Fruit fly (Drosophila melanogaster) whole organism, embryonic: ENCODE data around the gene Ttc19.

ENCODE experiments used
- Ada2b ChIP-seq: fragments of 200-800 bp; sonication (Bioruptor generic); IDR thresholded peaks from 2 replicates; pipeline ENCODE4 v1.3.6; 2022; ENCODE audit warnings: missing biosample characterization, missing genetic modification characterization
- Atf-2 ChIP-seq: fragments of 200-800 bp; sonication (Bioruptor generic); optimal IDR thresholded peaks from 2 replicates; lab custom pipeline; 2016; ENCODE audit warnings: missing biosample characterization, missing genetic modification characterization
- Atf6 ChIP-seq: fragments of 200-800 bp; sonication (Bioruptor generic); IDR thresholded peaks from 2 replicates; pipeline ENCODE4 v1.3.6; 2022; ENCODE audit warnings: missing biosample characterization, missing genetic modification characterization
- Bdp1 ChIP-seq: fragments of 200-800 bp; sonication (Bioruptor generic); optimal IDR thresholded peaks from 3 replicates; lab custom pipeline; 2016; ENCODE audit warnings: missing biosample characterization, missing genetic modification characterization
- CG12104 ChIP-seq: fragments of 200-800 bp; sonication (Bioruptor generic); optimal IDR thresholded peaks from 3 replicates; lab custom pipeline; 2016; ENCODE audit warnings: missing biosample characterization, missing genetic modification characterization
- CG13296 ChIP-seq: fragments of 200-800 bp; sonication (Bioruptor generic); optimal IDR thresholded peaks from 3 replicates; lab custom pipeline; 2018; ENCODE audit warnings: missing biosample characterization, mild to moderate bottlenecking, missing genetic modification characterization
- CG14667 ChIP-seq: fragments of 200-800 bp; sonication (Bioruptor generic); IDR thresholded peaks from 2 replicates; pipeline ENCODE4 v1.3.6; 2022; ENCODE audit warnings: missing biosample characterization, missing genetic modification characterization
- CG14860 ChIP-seq: fragments of 200-800 bp; sonication (Bioruptor generic); IDR thresholded peaks from 3 replicates; pipeline ENCODE4 v1.3.6; 2022; ENCODE audit warnings: missing biosample characterization, missing genetic modification characterization; ENCODE audit not compliant: partially characterized antibody
- CG15514 ChIP-seq: fragments of 200-800 bp; sonication (Bioruptor generic); optimal IDR thresholded peaks from 3 replicates; lab custom pipeline; 2017; ENCODE audit warnings: missing biosample characterization, missing genetic modification characterization, mild to moderate bottlenecking, moderate library complexity, missing genetic modification reagents
- CG1647 ChIP-seq: fragments of 200-800 bp; sonication (Bioruptor generic); optimal IDR thresholded peaks from 3 replicates; lab custom pipeline; 2016; ENCODE audit warnings: missing biosample characterization, missing genetic modification characterization
- CG16813 ChIP-seq: fragments of 200-800 bp; sonication (Bioruptor generic); IDR thresholded peaks from 3 replicates; pipeline ENCODE4 v1.3.6; 2022; ENCODE audit warnings: missing biosample characterization, missing genetic modification characterization; ENCODE audit not compliant: partially characterized antibody
- CG17328 ChIP-seq: fragments of 200-800 bp; sonication (Bioruptor generic); IDR thresholded peaks from 2 replicates; pipeline ENCODE4 v1.3.6; 2022; ENCODE audit warnings: missing biosample characterization, missing genetic modification characterization
- CG17912 ChIP-seq: fragments of 200-800 bp; sonication (Bioruptor generic); optimal IDR thresholded peaks from 2 replicates; lab custom pipeline; 2018; ENCODE audit warnings: missing biosample characterization, mild to moderate bottlenecking, missing genetic modification characterization
- CG18476 ChIP-seq: fragments of 200-800 bp; sonication (Bioruptor generic); optimal IDR thresholded peaks from 2 replicates; lab custom pipeline; 2016; ENCODE audit warnings: missing biosample characterization, mild to moderate bottlenecking, missing genetic modification characterization
- CG30020 ChIP-seq: fragments of 200-800 bp; optimal IDR thresholded peaks from 2 replicates; lab custom pipeline; 2019; ENCODE audit warnings: missing biosample characterization, mild to moderate bottlenecking, missing genetic modification characterization, moderate library complexity
- CG30403 ChIP-seq: fragments of 200-800 bp; sonication (Bioruptor generic); optimal IDR thresholded peaks from 3 replicates; lab custom pipeline; 2016; ENCODE audit warnings: missing biosample characterization, missing genetic modification characterization
- CG4328 ChIP-seq: fragments of 200-800 bp; sonication (Bioruptor generic); optimal IDR thresholded peaks from 3 replicates; lab custom pipeline; 2017; ENCODE audit warnings: missing biosample characterization, missing genetic modification reagents, missing genetic modification characterization
- CG6175 ChIP-seq: fragments of 200-800 bp; sonication (Bioruptor generic); IDR thresholded peaks from 3 replicates; pipeline ENCODE4 v1.3.6; 2022; ENCODE audit warnings: missing biosample characterization, missing genetic modification characterization
- CG6689 ChIP-seq: fragments of 200-800 bp; sonication (Bioruptor generic); IDR thresholded peaks from 2 replicates; pipeline ENCODE4 v1.3.6; 2022; ENCODE audit warnings: missing biosample characterization, missing genetic modification characterization
- CG8281 ChIP-seq: fragments of 200-800 bp; sonication (Bioruptor generic); optimal IDR thresholded peaks from 2 replicates; lab custom pipeline; 2018; ENCODE audit warnings: missing biosample characterization, mild to moderate bottlenecking, missing genetic modification characterization, moderate library complexity
- Drgx ChIP-seq: fragments of 200-800 bp; sonication (Bioruptor generic); IDR thresholded peaks from 2 replicates; pipeline ENCODE4 v1.3.6; 2022; ENCODE audit warnings: missing biosample characterization, missing genetic modification characterization
- HLH3B ChIP-seq: fragments of 200-800 bp; sonication (Bioruptor generic); IDR thresholded peaks from 2 replicates; pipeline ENCODE4 v1.3.6; 2022; ENCODE audit warnings: missing biosample characterization, missing genetic modification characterization
- Hsf ChIP-seq: fragments of 200-800 bp; sonication (Bioruptor generic); optimal IDR thresholded peaks from 3 replicates; lab custom pipeline; 2016; ENCODE audit warnings: missing biosample characterization, missing genetic modification characterization
- Mes4 ChIP-seq: fragments of 200-800 bp; sonication (Bioruptor generic); optimal IDR thresholded peaks from 2 replicates; lab custom pipeline; 2016; ENCODE audit warnings: missing biosample characterization, missing genetic modification characterization
- NFAT ChIP-seq: fragments of 200-800 bp; sonication (Bioruptor generic); IDR thresholded peaks from 2 replicates; pipeline ENCODE4 v1.3.6; 2022; ENCODE audit warnings: missing biosample characterization, missing genetic modification characterization
- Opbp ChIP-seq: fragments of 200-800 bp; sonication (Bioruptor generic); IDR thresholded peaks from 3 replicates; pipeline ENCODE4 v1.3.6; 2022; ENCODE audit warnings: missing biosample characterization, missing genetic modification characterization; ENCODE audit not compliant: partially characterized antibody
- Xrp1 ChIP-seq: fragments of 200-800 bp; sonication (Bioruptor generic); IDR thresholded peaks from 2 replicates; pipeline ENCODE4 v1.3.6; 2022; ENCODE audit warnings: missing biosample characterization, missing genetic modification characterization
- aop ChIP-seq: fragments of 200-800 bp; sonication (Bioruptor generic); IDR thresholded peaks from 2 replicates; pipeline ENCODE4 v1.3.6; 2022; ENCODE audit warnings: missing biosample characterization, missing genetic modification characterization
- bbx ChIP-seq: fragments of 200-800 bp; sonication (Bioruptor generic); IDR thresholded peaks from 2 replicates; pipeline ENCODE4 v1.3.6; 2022; ENCODE audit warnings: missing biosample characterization, missing genetic modification characterization; ENCODE audit not compliant: partially characterized antibody
- ci ChIP-seq: fragments of 200-800 bp; sonication (Bioruptor generic); IDR thresholded peaks from 3 replicates; pipeline ENCODE4 v1.3.6; 2022; ENCODE audit warnings: missing biosample characterization, missing genetic modification characterization
- crc ChIP-seq: fragments of 200-800 bp; sonication (Bioruptor generic); optimal IDR thresholded peaks from 2 replicates; lab custom pipeline; 2016; ENCODE audit warnings: missing biosample characterization, missing genetic modification characterization
- dan ChIP-seq: fragments of 200-800 bp; sonication (Bioruptor generic); IDR thresholded peaks from 2 replicates; pipeline ENCODE4 v1.3.6; 2022; ENCODE audit warnings: missing biosample characterization, missing genetic modification characterization
- dm ChIP-seq: fragments of 200-800 bp; sonication (Bioruptor generic); optimal IDR thresholded peaks from 3 replicates; lab custom pipeline; 2016; ENCODE audit warnings: missing biosample characterization, missing genetic modification characterization
- fd96Cb ChIP-seq: fragments of 200-800 bp; sonication (Bioruptor generic); optimal IDR thresholded peaks from 2 replicates; lab custom pipeline; 2018; ENCODE audit warnings: missing biosample characterization, mild to moderate bottlenecking, missing genetic modification characterization, moderate library complexity
- fu2 ChIP-seq: fragments of 200-800 bp; sonication (Bioruptor generic); optimal IDR thresholded peaks from 2 replicates; lab custom pipeline; 2016; ENCODE audit warnings: missing biosample characterization, missing genetic modification characterization
- gcm2 ChIP-seq: fragments of 200-800 bp; sonication (Bioruptor generic); optimal IDR thresholded peaks from 2 replicates; lab custom pipeline; 2016; ENCODE audit warnings: missing biosample characterization, missing genetic modification characterization
- gsb-n ChIP-seq: fragments of 200-800 bp; sonication (Bioruptor generic); optimal IDR thresholded peaks from 3 replicates; lab custom pipeline; 2018; ENCODE audit warnings: missing biosample characterization, mild to moderate bottlenecking, missing genetic modification characterization
- knrl ChIP-seq: fragments of 200-800 bp; sonication (Bioruptor generic); IDR thresholded peaks from 3 replicates; pipeline ENCODE4 v1.3.6; 2022; ENCODE audit warnings: missing biosample characterization, missing genetic modification characterization; ENCODE audit not compliant: partially characterized antibody
- nau ChIP-seq: fragments of 200-800 bp; sonication (Bioruptor generic); optimal IDR thresholded peaks from 3 replicates; lab custom pipeline; 2017; ENCODE audit warnings: missing biosample characterization, mild to moderate bottlenecking, missing genetic modification characterization, missing genetic modification reagents
- odd ChIP-seq: fragments of 200-800 bp; sonication (Bioruptor generic); optimal IDR thresholded peaks from 2 replicates; lab custom pipeline; 2017; ENCODE audit warnings: missing biosample characterization, mild to moderate bottlenecking, missing genetic modification characterization
- org-1 ChIP-seq: fragments of 200-800 bp; sonication (Bioruptor generic); optimal IDR thresholded peaks from 2 replicates; lab custom pipeline; 2017; ENCODE audit warnings: missing biosample characterization, missing genetic modification characterization
- p53 ChIP-seq: fragments of 200-800 bp; sonication (Bioruptor generic); optimal IDR thresholded peaks from 2 replicates; lab custom pipeline; 2016; ENCODE audit warnings: missing biosample characterization, missing genetic modification characterization
- pan ChIP-seq, 4 experiments: fragments of >200 bp in 3 of 4; fragments of 200-800 bp in 1 of 4; sonication (Bioruptor generic) in 1 of 4; optimal IDR thresholded peaks in 3 of 4; IDR thresholded peaks in 1 of 4; 2 replicates each; pipeline versions ENCODE4 v1.3.6 to Lab custom; 2017 to 2022; ENCODE audit warnings: missing biosample characterization in 2 of 4, missing genetic modification characterization in 2 of 4, mixed read lengths in 1 of 4
- prd ChIP-seq, 3 experiments: fragments of >200 bp in 2 of 3; fragments of 200-800 bp in 1 of 3; sonication (Bioruptor generic) in 1 of 3; optimal IDR thresholded peaks in 2 of 3; IDR thresholded peaks in 1 of 3; 2 replicates in 2 of 3; 3 replicates in 1 of 3; pipeline versions ENCODE4 v1.3.6 to Lab custom; 2017 to 2022; ENCODE audit warnings: missing biosample characterization in 1 of 3, missing genetic modification characterization in 1 of 3
- rib ChIP-seq: fragments of 200-800 bp; sonication (Bioruptor generic); IDR thresholded peaks from 2 replicates; pipeline ENCODE4 v1.3.6; 2022; ENCODE audit warnings: missing biosample characterization, missing genetic modification characterization
- slp2 ChIP-seq: fragments of 200-800 bp; sonication (Bioruptor generic); optimal IDR thresholded peaks from 2 replicates; lab custom pipeline; 2016; ENCODE audit warnings: missing biosample characterization, missing genetic modification characterization
- sqz ChIP-seq: fragments of 200-800 bp; sonication (Bioruptor generic); optimal IDR thresholded peaks from 3 replicates; lab custom pipeline; 2018; ENCODE audit warnings: missing biosample characterization, mild to moderate bottlenecking, missing genetic modification characterization
- ssp ChIP-seq: fragments of 200-800 bp; sonication (Bioruptor generic); IDR thresholded peaks from 2 replicates; pipeline ENCODE4 v1.3.6; 2022; ENCODE audit warnings: missing biosample characterization, missing genetic modification characterization
- tll ChIP-seq, 2 experiments: fragments of 200-800 bp in 1 of 2; fragments of >200 bp in 1 of 2; sonication (Bioruptor generic) in 1 of 2; optimal IDR thresholded peaks; 2 replicates each; lab custom pipeline; 2017 to 2019; ENCODE audit warnings: missing biosample characterization in 2 of 2, missing genetic modification characterization in 2 of 2, mild to moderate bottlenecking in 1 of 2, moderate library complexity in 1 of 2
- trem ChIP-seq: fragments of 200-800 bp; optimal IDR thresholded peaks from 3 replicates; lab custom pipeline; 2019; ENCODE audit warnings: missing biosample characterization, mild to moderate bottlenecking, missing genetic modification characterization, moderate library complexity
- wdn ChIP-seq: fragments of 200-800 bp; sonication (Bioruptor generic); IDR thresholded peaks from 2 replicates; pipeline ENCODE4 v1.3.6; 2022; ENCODE audit warnings: missing biosample characterization, missing genetic modification characterization

Gene Ttc19

dm6 chr2L:19048912-19049311 lies 4.0 kb upstream of the Ttc19 start, which contains the start of gene CG10470 (continued):
- no peak for TF ChIP-seq Bdp1
- TF ChIP-seq Opbp, result peak; percentile 82; the same call in 2 of the 3 replicates
- TF ChIP-seq Atf6 (GFP tag; lab: Robert Waterston, UW), result no peak
- TF ChIP-seq wdn (GFP tag; lab: Robert Waterston, UW), result no peak
- TF ChIP-seq Atf-2, result no peak
- no peak for TF ChIP-seq sqz (GFP tag; lab: Kevin White, UChicago)
- TF ChIP-seq CG6175 (GFP tag; lab: Robert Waterston, UW), result no peak
- TF ChIP-seq rib (GFP tag; lab: Robert Waterston, UW), result no peak
- TF ChIP-seq slp2 (GFP tag; lab: Kevin White, UChicago), result no peak
- no peak for TF ChIP-seq Mes4
- TF ChIP-seq HLH3B (GFP tag; lab: Robert Waterston, UW), result no peak
- no peak for TF ChIP-seq nau (GFP tag; lab: Kevin White, UChicago)
- no peak for TF ChIP-seq CG13296 (GFP tag; lab: Kevin White, UChicago)
- TF ChIP-seq pan (optimal IDR thresholded peaks at IDR 0.05; lab: Kevin White, UChicago), result no peak
- TF ChIP-seq pan (GFP tag; optimal IDR thresholded peaks at IDR 0.05 in 1 of 2, IDR thresholded peaks at IDR 0.05 in 1 of 2), result no peak
- no peak for TF ChIP-seq dm (GFP tag; lab: Kevin White, UChicago)
- TF ChIP-seq CG17912, result no peak
- TF ChIP-seq ci (GFP tag; lab: Robert Waterston, UW), result no peak
- no peak for TF ChIP-seq gcm2
- TF ChIP-seq CG14860 (GFP tag; lab: Robert Waterston, UW), result peak; percentile 79
- no peak for TF ChIP-seq CG14667 (GFP tag; lab: Robert Waterston, UW)
- TF ChIP-seq Xrp1 (GFP tag; lab: Robert Waterston, UW), result 0 out of 2 replicates have a peak, but pooled peaks have one; percentile 45
- no peak for TF ChIP-seq fu2 (GFP tag; lab: Kevin White, UChicago)
- TF ChIP-seq CG16813 (GFP tag; lab: Robert Waterston, UW), result peak; percentile 76
- TF ChIP-seq fd96Cb (tag; lab: Kevin White, UChicago), result no peak
- no peak for TF ChIP-seq org-1 (GFP tag; lab: Kevin White, UChicago)
- no peak for TF ChIP-seq CG18476 (GFP tag; lab: Kevin White, UChicago)
- TF ChIP-seq Hsf (GFP tag; lab: Kevin White, UChicago), result no peak
- no peak for TF ChIP-seq Ada2b (GFP tag; lab: Robert Waterston, UW)
- no peak for TF ChIP-seq tll (GFP tag; optimal IDR thresholded peaks at IDR 0.05; lab: Kevin White, UChicago)
- peak; percentile 88 for TF ChIP-seq bbx (GFP tag; lab: Robert Waterston, UW)
- TF ChIP-seq odd, result no peak
- TF ChIP-seq p53 (GFP tag; lab: Kevin White, UChicago), result no peak
- peak; percentile 32 for TF ChIP-seq CG30403 (GFP tag; lab: Kevin White, UChicago)
- TF ChIP-seq Drgx (GFP tag; lab: Robert Waterston, UW), result no peak
- no peak for TF ChIP-seq trem
- no peak for TF ChIP-seq dan
- no peak for TF ChIP-seq gsb-n (tag; lab: Kevin White, UChicago)
- TF ChIP-seq prd (optimal IDR thresholded peaks at IDR 0.05; lab: Kevin White, UChicago), result no peak
- TF ChIP-seq prd (GFP tag; IDR thresholded peaks at IDR 0.05; lab: Robert Waterston, UW), result no peak
- TF ChIP-seq CG12104 (GFP tag; lab: Kevin White, UChicago), result no peak
- no peak for TF ChIP-seq CG8281 (tag; lab: Kevin White, UChicago)
- TF ChIP-seq ssp, result no peak
- peak; percentile 24 for TF ChIP-seq CG15514 (GFP tag; lab: Kevin White, UChicago)
- peak; percentile 47 for TF ChIP-seq CG30020 (tag; lab: Kevin White, UChicago)
- TF ChIP-seq aop (GFP tag; lab: Robert Waterston, UW), result no peak
- peak; percentile 70; the same call in 2 of the 3 replicates for TF ChIP-seq knrl (GFP tag; lab: Robert Waterston, UW)
- TF ChIP-seq CG4328, result no peak
- TF ChIP-seq NFAT (GFP tag; lab: Robert Waterston, UW), result no peak
- no peak for TF ChIP-seq CG1647 (GFP tag; lab: Kevin White, UChicago)
- no peak for TF ChIP-seq CG17328
- no peak for TF ChIP-seq crc (GFP tag; lab: Kevin White, UChicago)
- no peak for TF ChIP-seq CG6689
